Worm (Caenorhabditis elegans): ENCODE measurements around the gene F28B12.6.

ce11 chrII:5899080-5899479 lies 41.6 kb upstream of the F28B12.6 start:
- TF ChIP-seq ztf-11 (tag; optimal IDR thresholded peaks at IDR 0.05) = no peak
- no peak for TF ChIP-seq jun-1 (tag; optimal IDR thresholded peaks at IDR 0.05)
- no peak for TF ChIP-seq nhr-25 (tag; optimal IDR thresholded peaks at IDR 0.05)
- no peak for TF ChIP-seq mdl-1 (tag; optimal IDR thresholded peaks at IDR 0.05)
- TF ChIP-seq nhr-77 (tag; optimal IDR thresholded peaks at IDR 0.05) = no peak
- no peak for TF ChIP-seq egl-27 (tag; optimal IDR thresholded peaks at IDR 0.05)
